ENCODE assay signal across 1 fruit fly cellular context in the genomic region with DNA sequence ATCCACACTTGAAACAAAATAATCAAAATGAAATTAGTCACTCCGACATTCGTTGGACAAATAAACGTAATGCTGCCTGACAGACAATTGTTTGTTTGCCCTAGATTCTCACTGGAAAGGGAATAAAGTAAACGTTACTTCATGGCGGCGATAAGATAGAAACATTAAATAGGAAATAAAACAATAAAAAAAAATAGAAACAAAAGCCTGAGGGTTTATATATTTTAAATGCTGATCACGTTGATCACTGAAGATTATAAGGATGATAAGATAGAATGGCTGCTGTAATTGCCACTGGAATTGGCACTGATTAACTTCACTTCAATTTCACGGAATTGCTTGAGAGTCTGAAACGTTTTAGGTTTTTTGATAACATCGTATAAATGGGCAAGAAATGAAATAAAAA.
TF ChIP-seq lines count a peak whose summit lies in the region.

No protein-coding gene starts in this region.

TF ChIP-seq in whole organism, embryonic, 481 proteins besides CTCF, POLR2A, EP300 and RAD21 (continued from another document and continues in another):
- TF ChIP-seq MESR4 (GFP tag; optimal IDR thresholded peaks at IDR 0.05; lab: Kevin White, UChicago): no peak
- TF ChIP-seq amos (GFP tag; IDR thresholded peaks at IDR 0.05; lab: Robert Waterston, UW; ENCODE audit: partially characterized antibody): no peak
- TF ChIP-seq CG10147 (GFP tag; optimal IDR thresholded peaks at IDR 0.05; lab: Kevin White, UChicago): peak; percentile 16
- no peak for TF ChIP-seq cg (GFP tag; optimal IDR thresholded peaks at IDR 0.05; lab: Kevin White, UChicago)
- TF ChIP-seq mirr (GFP tag; optimal IDR thresholded peaks at IDR 0.05; lab: Kevin White, UChicago): peak; percentile 45
- TF ChIP-seq Stat92E (GFP tag; optimal IDR thresholded peaks at IDR 0.05; lab: Kevin White, UChicago): peak in 1 of 3 experiments; percentile 41
- TF ChIP-seq exex (tag; optimal IDR thresholded peaks at IDR 0.05; lab: Kevin White, UChicago): peak; percentile 97
- no peak for TF ChIP-seq CG2129 (GFP tag; IDR thresholded peaks at IDR 0.05; lab: Robert Waterston, UW; ENCODE audit: partially characterized antibody)
- TF ChIP-seq gsb (GFP tag; IDR thresholded peaks at IDR 0.05; lab: Robert Waterston, UW): no peak
- no peak for TF ChIP-seq ewg (GFP tag; optimal IDR thresholded peaks at IDR 0.05; lab: Kevin White, UChicago)
- TF ChIP-seq CG17912 (GFP tag; optimal IDR thresholded peaks at IDR 0.05; lab: Kevin White, UChicago): peak; percentile 73
- TF ChIP-seq Opbp (GFP tag; IDR thresholded peaks at IDR 0.05; lab: Robert Waterston, UW; ENCODE audit: partially characterized antibody): no peak
- TF ChIP-seq CG4707 (GFP tag; optimal IDR thresholded peaks at IDR 0.05; lab: Kevin White, UChicago): peak; percentile 68
- peak; percentile 11 for TF ChIP-seq Blimp-1 (GFP tag; optimal IDR thresholded peaks at IDR 0.05; lab: Kevin White, UChicago)
- TF ChIP-seq grn (GFP tag; optimal IDR thresholded peaks at IDR 0.05; lab: Kevin White, UChicago): peak; percentile 96
- TF ChIP-seq CG31365 (tag; optimal IDR thresholded peaks at IDR 0.05; lab: Kevin White, UChicago): no peak
- peak; percentile 69 for TF ChIP-seq odd (GFP tag; optimal IDR thresholded peaks at IDR 0.05; lab: Kevin White, UChicago)
- no peak for TF ChIP-seq Optix (GFP tag; IDR thresholded peaks at IDR 0.05; lab: Robert Waterston, UW)
- TF ChIP-seq Ravus (GFP tag; IDR thresholded peaks at IDR 0.05; lab: Robert Waterston, UW): no peak
- TF ChIP-seq psq (GFP tag; optimal IDR thresholded peaks at IDR 0.05; lab: Kevin White, UChicago): no peak
- TF ChIP-seq wek (GFP tag; optimal IDR thresholded peaks at IDR 0.05; lab: Kevin White, UChicago): peak; percentile 73
- TF ChIP-seq CG12071 (GFP tag; optimal IDR thresholded peaks at IDR 0.05; lab: Kevin White, UChicago): peak; percentile 42
- no peak for TF ChIP-seq CG17612 (GFP tag; IDR thresholded peaks at IDR 0.05; lab: Robert Waterston, UW)
- no peak for TF ChIP-seq Antp (GFP tag; optimal IDR thresholded peaks at IDR 0.05; lab: Kevin White, UChicago)
- TF ChIP-seq Fer2 (tag; optimal IDR thresholded peaks at IDR 0.05; lab: Kevin White, UChicago): no peak
- TF ChIP-seq CG3407 (GFP tag; optimal IDR thresholded peaks at IDR 0.05; lab: Kevin White, UChicago): peak; percentile 32
- TF ChIP-seq Ets97D (GFP tag; optimal IDR thresholded peaks at IDR 0.05; lab: Kevin White, UChicago): no peak
- peak; percentile 41 for TF ChIP-seq CG2202 (tag; optimal IDR thresholded peaks at IDR 0.05; lab: Kevin White, UChicago)
- no peak for TF ChIP-seq Lhr (GFP tag; optimal IDR thresholded peaks at IDR 0.05; lab: Kevin White, UChicago)
- peak; percentile 41 for TF ChIP-seq CG8281 (tag; optimal IDR thresholded peaks at IDR 0.05; lab: Kevin White, UChicago)
- TF ChIP-seq Oli (tag; optimal IDR thresholded peaks at IDR 0.05; lab: Kevin White, UChicago): no peak
- peak; percentile 70 for TF ChIP-seq PHDP (tag; optimal IDR thresholded peaks at IDR 0.05; lab: Kevin White, UChicago)
- no peak for TF ChIP-seq grau (tag; optimal IDR thresholded peaks at IDR 0.05; lab: Kevin White, UChicago)
- peak; percentile 18; the same call in 1 of the 2 replicates for TF ChIP-seq E2f2 (GFP tag; IDR thresholded peaks at IDR 0.05; lab: Robert Waterston, UW)
- TF ChIP-seq CG2875 (GFP tag; optimal IDR thresholded peaks at IDR 0.05; lab: Kevin White, UChicago): peak; percentile 37
- TF ChIP-seq CG13287 (GFP tag; IDR thresholded peaks at IDR 0.05; lab: Robert Waterston, UW; ENCODE audit: partially characterized antibody): no peak
- TF ChIP-seq sd (tag; optimal IDR thresholded peaks at IDR 0.05; lab: Kevin White, UChicago): peak; percentile 61
- TF ChIP-seq tgo (GFP tag; IDR thresholded peaks at IDR 0.05; lab: Robert Waterston, UW): no peak
- peak; percentile 21 for TF ChIP-seq CG12391 (tag; optimal IDR thresholded peaks at IDR 0.05; lab: Kevin White, UChicago)
- no peak for TF ChIP-seq Nf-YB (GFP tag; optimal IDR thresholded peaks at IDR 0.05; lab: Kevin White, UChicago)
- TF ChIP-seq CG5180 (GFP tag; optimal IDR thresholded peaks at IDR 0.05; lab: Kevin White, UChicago): peak; percentile 26
- no peak for TF ChIP-seq CG6791 (GFP tag; IDR thresholded peaks at IDR 0.05; lab: Robert Waterston, UW; ENCODE audit: partially characterized antibody)
- no peak for TF ChIP-seq kay (GFP tag; optimal IDR thresholded peaks at IDR 0.05; lab: Kevin White, UChicago)
- TF ChIP-seq CG2678 (tag; optimal IDR thresholded peaks at IDR 0.05; lab: Kevin White, UChicago): peak; percentile 56
- no peak for TF ChIP-seq CG34224 (GFP tag; IDR thresholded peaks at IDR 0.05; lab: Robert Waterston, UW; ENCODE audit: partially characterized antibody)
- no peak for TF ChIP-seq CHES-1-like (GFP tag; optimal IDR thresholded peaks at IDR 0.05; lab: Kevin White, UChicago)
- TF ChIP-seq tap (tag; optimal IDR thresholded peaks at IDR 0.05; lab: Kevin White, UChicago): peak; percentile 23
- TF ChIP-seq HHEX (GFP tag; optimal IDR thresholded peaks at IDR 0.05; lab: Kevin White, UChicago): peak; percentile 28
- TF ChIP-seq CG11504 (tag; optimal IDR thresholded peaks at IDR 0.05; lab: Kevin White, UChicago): peak; percentile 40
- peak; percentile 45 for TF ChIP-seq CG8924 (tag; optimal IDR thresholded peaks at IDR 0.05; lab: Kevin White, UChicago)
- no peak for TF ChIP-seq gcm2 (GFP tag; optimal IDR thresholded peaks at IDR 0.05; lab: Kevin White, UChicago)
- TF ChIP-seq CG10565 (GFP tag; optimal IDR thresholded peaks at IDR 0.05; lab: Kevin White, UChicago): no peak
- TF ChIP-seq CG10462 (GFP tag; optimal IDR thresholded peaks at IDR 0.05; lab: Kevin White, UChicago): no peak
- TF ChIP-seq cwo (GFP tag; optimal IDR thresholded peaks at IDR 0.05; lab: Kevin White, UChicago): peak; percentile 76
- peak; percentile 23 for TF ChIP-seq CG11723 (GFP tag; optimal IDR thresholded peaks at IDR 0.05; lab: Kevin White, UChicago)
- peak; percentile 17 for TF ChIP-seq CG1603 (tag; optimal IDR thresholded peaks at IDR 0.05; lab: Kevin White, UChicago)
- TF ChIP-seq crp (GFP tag; optimal IDR thresholded peaks at IDR 0.05; lab: Kevin White, UChicago): no peak
- no peak for TF ChIP-seq slbo (GFP tag; IDR thresholded peaks at IDR 0.05; lab: Robert Waterston, UW)
- no peak for TF ChIP-seq sr (GFP tag; IDR thresholded peaks at IDR 0.05; lab: Robert Waterston, UW)
- TF ChIP-seq her (GFP tag; optimal IDR thresholded peaks at IDR 0.05; lab: Kevin White, UChicago): no peak
- peak; percentile 56 for TF ChIP-seq CG17568 (GFP tag; optimal IDR thresholded peaks at IDR 0.05; lab: Kevin White, UChicago)
- TF ChIP-seq stc (GFP tag; IDR thresholded peaks at IDR 0.05; lab: Robert Waterston, UW): no peak
- TF ChIP-seq nau (GFP tag; optimal IDR thresholded peaks at IDR 0.05; lab: Kevin White, UChicago): peak; percentile 23
- peak; percentile 63 for TF ChIP-seq CG10431 (GFP tag; optimal IDR thresholded peaks at IDR 0.05; lab: Kevin White, UChicago)
- TF ChIP-seq MTF-1 (GFP tag; optimal IDR thresholded peaks at IDR 0.05; lab: Kevin White, UChicago; ENCODE audit: borderline replicate concordance): peak; percentile 2
- peak in 1 of 2 experiments; percentile 36 for TF ChIP-seq bsh (GFP tag; optimal IDR thresholded peaks at IDR 0.05; lab: Kevin White, UChicago)
- TF ChIP-seq Med (GFP tag; lab: Kevin White, UChicago): peak; percentile 29
- peak; percentile 41 for TF ChIP-seq sqz (GFP tag; optimal IDR thresholded peaks at IDR 0.05; lab: Kevin White, UChicago)
- peak; percentile 14 for TF ChIP-seq dmrt99B (tag; optimal IDR thresholded peaks at IDR 0.05; lab: Kevin White, UChicago)
- TF ChIP-seq CG13424 (tag; optimal IDR thresholded peaks at IDR 0.05; lab: Kevin White, UChicago): peak; percentile 42
- no peak for TF ChIP-seq hkb (optimal IDR thresholded peaks at IDR 0.05; lab: Kevin White, UChicago)
- peak; percentile 39; the same call in 1 of the 2 replicates for TF ChIP-seq hkb (GFP tag; IDR thresholded peaks at IDR 0.05; lab: Robert Waterston, UW)
- TF ChIP-seq gem (tag; optimal IDR thresholded peaks at IDR 0.05; lab: Kevin White, UChicago): peak; percentile 26
- TF ChIP-seq CG1832 (GFP tag; optimal IDR thresholded peaks at IDR 0.05; lab: Kevin White, UChicago): no peak
- peak in 1 of 2 experiments; percentile 31 for TF ChIP-seq Hr51 (GFP tag; optimal IDR thresholded peaks at IDR 0.05; lab: Kevin White, UChicago)
- no peak for TF ChIP-seq prd (optimal IDR thresholded peaks at IDR 0.05; lab: Kevin White, UChicago)
- TF ChIP-seq prd (GFP tag; IDR thresholded peaks at IDR 0.05; lab: Robert Waterston, UW): no peak
- TF ChIP-seq CoRest (tag; optimal IDR thresholded peaks at IDR 0.05; lab: Kevin White, UChicago): peak; percentile 16
- TF ChIP-seq Scr (GFP tag; IDR thresholded peaks at IDR 0.05; lab: Robert Waterston, UW; ENCODE audit: partially characterized antibody): no peak
- TF ChIP-seq Bdp1 (GFP tag; optimal IDR thresholded peaks at IDR 0.05; lab: Kevin White, UChicago): no peak
- no peak for TF ChIP-seq CG3838 (GFP tag; optimal IDR thresholded peaks at IDR 0.05; lab: Kevin White, UChicago)
- peak in 1 of 2 experiments; percentile 47 for TF ChIP-seq Pdp1 (GFP tag; optimal IDR thresholded peaks at IDR 0.05; lab: Kevin White, UChicago)
- peak; percentile 66 for TF ChIP-seq gcm (GFP tag; optimal IDR thresholded peaks at IDR 0.05; lab: Kevin White, UChicago)
- TF ChIP-seq CG15073 (GFP tag; optimal IDR thresholded peaks at IDR 0.05; lab: Kevin White, UChicago): no peak
- peak; percentile 23 for TF ChIP-seq Sox100B (GFP tag; optimal IDR thresholded peaks at IDR 0.05; lab: Kevin White, UChicago)
- no peak for TF ChIP-seq CG5245 (GFP tag; optimal IDR thresholded peaks at IDR 0.05; lab: Kevin White, UChicago)
- no peak for TF ChIP-seq Spps (tag; optimal IDR thresholded peaks at IDR 0.05; lab: Kevin White, UChicago)
- peak; percentile 14 for TF ChIP-seq Sry-β (GFP tag; optimal IDR thresholded peaks at IDR 0.05; lab: Kevin White, UChicago)
- TF ChIP-seq CG8765 (GFP tag; IDR thresholded peaks at IDR 0.05; lab: Robert Waterston, UW): no peak
- no peak for TF ChIP-seq CG1602 (GFP tag; optimal IDR thresholded peaks at IDR 0.05; lab: Kevin White, UChicago)
- peak; percentile 24 for TF ChIP-seq Asciz (GFP tag; optimal IDR thresholded peaks at IDR 0.05; lab: Kevin White, UChicago)
- TF ChIP-seq lola (GFP tag; optimal IDR thresholded peaks at IDR 0.05; lab: Kevin White, UChicago): peak in 1 of 3 experiments; percentile 14
- TF ChIP-seq CG14441 (GFP tag; IDR thresholded peaks at IDR 0.05; lab: Robert Waterston, UW): peak; percentile 31; the same call in 1 of the 2 replicates
- no peak for TF ChIP-seq pzg (GFP tag; optimal IDR thresholded peaks at IDR 0.05; lab: Kevin White, UChicago)
- TF ChIP-seq CG6175 (GFP tag; IDR thresholded peaks at IDR 0.05; lab: Robert Waterston, UW): no peak
- TF ChIP-seq Dbx (GFP tag; IDR thresholded peaks at IDR 0.05; lab: Robert Waterston, UW): no peak
- TF ChIP-seq kni (GFP tag; optimal IDR thresholded peaks at IDR 0.05; lab: Kevin White, UChicago): peak; percentile 31
- TF ChIP-seq sc (optimal IDR thresholded peaks at IDR 0.05; lab: Kevin White, UChicago): no peak
- peak; percentile 14 for TF ChIP-seq sc (GFP tag; optimal IDR thresholded peaks at IDR 0.05; lab: Kevin White, UChicago)
- no peak for TF ChIP-seq CG4820 (GFP tag; optimal IDR thresholded peaks at IDR 0.05; lab: Kevin White, UChicago)
- TF ChIP-seq CG13296 (GFP tag; optimal IDR thresholded peaks at IDR 0.05; lab: Kevin White, UChicago): peak; percentile 11
- TF ChIP-seq CG34376 (GFP tag; optimal IDR thresholded peaks at IDR 0.05; lab: Kevin White, UChicago): peak; percentile 81
- peak; percentile 47 for TF ChIP-seq CG6813 (GFP tag; optimal IDR thresholded peaks at IDR 0.05; lab: Kevin White, UChicago)
- TF ChIP-seq CG9817 (tag; optimal IDR thresholded peaks at IDR 0.05; lab: Kevin White, UChicago): no peak
- TF ChIP-seq sug (tag; optimal IDR thresholded peaks at IDR 0.05; lab: Kevin White, UChicago): peak; percentile 71
- TF ChIP-seq sim (GFP tag; IDR thresholded peaks at IDR 0.05; lab: Robert Waterston, UW): no peak
- no peak for TF ChIP-seq unc-4 (GFP tag; IDR thresholded peaks at IDR 0.05; lab: Robert Waterston, UW; ENCODE audit: partially characterized antibody)
- no peak for TF ChIP-seq trh (GFP tag; optimal IDR thresholded peaks at IDR 0.05; lab: Kevin White, UChicago)
- TF ChIP-seq CG17385 (GFP tag; optimal IDR thresholded peaks at IDR 0.05; lab: Kevin White, UChicago): peak; percentile 34
- peak; percentile 32 for TF ChIP-seq CG1233 (GFP tag; optimal IDR thresholded peaks at IDR 0.05; lab: Kevin White, UChicago)
- TF ChIP-seq run (tag; optimal IDR thresholded peaks at IDR 0.05; lab: Kevin White, UChicago): no peak
- TF ChIP-seq B-H2 (GFP tag; optimal IDR thresholded peaks at IDR 0.05; lab: Kevin White, UChicago): peak; percentile 9
- TF ChIP-seq CG12219 (GFP tag; optimal IDR thresholded peaks at IDR 0.05; lab: Kevin White, UChicago): peak; percentile 48
- peak; percentile 34 for TF ChIP-seq BtbVII (GFP tag; optimal IDR thresholded peaks at IDR 0.05; lab: Kevin White, UChicago)
- peak; percentile 17 for TF ChIP-seq dmrt11E (tag; optimal IDR thresholded peaks at IDR 0.05; lab: Kevin White, UChicago)
- no peak for TF ChIP-seq mam (GFP tag; optimal IDR thresholded peaks at IDR 0.05; lab: Kevin White, UChicago)
- peak; percentile 33 for TF ChIP-seq CG15269 (tag; optimal IDR thresholded peaks at IDR 0.05; lab: Kevin White, UChicago)
- TF ChIP-seq Camta (GFP tag; optimal IDR thresholded peaks at IDR 0.05; lab: Kevin White, UChicago): no peak
- peak; percentile 6 for TF ChIP-seq Meics (GFP tag; optimal IDR thresholded peaks at IDR 0.05; lab: Kevin White, UChicago)
- TF ChIP-seq Dp (GFP tag; optimal IDR thresholded peaks at IDR 0.05; lab: Kevin White, UChicago): no peak
- no peak for TF ChIP-seq CG17802 (tag; optimal IDR thresholded peaks at IDR 0.05; lab: Kevin White, UChicago)
- TF ChIP-seq CG10209 (GFP tag; optimal IDR thresholded peaks at IDR 0.05; lab: Kevin White, UChicago): peak; percentile 6
- peak in 1 of 2 experiments; percentile 33 for TF ChIP-seq Hr78 (GFP tag; optimal IDR thresholded peaks at IDR 0.05; lab: Kevin White, UChicago)
- no peak for TF ChIP-seq corto (GFP tag; optimal IDR thresholded peaks at IDR 0.05; lab: Kevin White, UChicago)
- no peak for TF ChIP-seq br (optimal IDR thresholded peaks at IDR 0.05; lab: Kevin White, UChicago)
- TF ChIP-seq CG30020 (tag; optimal IDR thresholded peaks at IDR 0.05; lab: Kevin White, UChicago): no peak
- peak; percentile 26 for TF ChIP-seq salm (tag; optimal IDR thresholded peaks at IDR 0.05; lab: Kevin White, UChicago)
- no peak for TF ChIP-seq CG18476 (GFP tag; optimal IDR thresholded peaks at IDR 0.05; lab: Kevin White, UChicago)
- no peak for TF ChIP-seq sens-2 (GFP tag; IDR thresholded peaks at IDR 0.05; lab: Robert Waterston, UW)
